Worm (Caenorhabditis elegans): ENCODE measurements around the gene C08D8.7.

- TF ChIP-seq nhr-28 (tag; optimal IDR thresholded peaks at IDR 0.05) (no peak), snpc-4 (tag; optimal IDR thresholded peaks at IDR 0.05) (no peak), sptf-1 (tag; optimal IDR thresholded peaks at IDR 0.05) (no peak)
These were observed 43.8 kb downstream of the C08D8.7 start for ce11 chrV:8384809-8385208.

All from whole organism, mixed stage, embryonic.